Worm (Caenorhabditis elegans) whole organism, young adult: ENCODE data around the gene lias-1.

Experiments
- B0019.2 ChIP-seq: fragments of 200-800 bp; sonication (Bioruptor generic); conservative IDR thresholded peaks from 2 replicates; pipeline ENCODE4 v1.3.6; 2022; ENCODE audit warnings: missing genetic modification reagents, missing genetic modification characterization, missing compliant biosample characterization
- B0336.3 ChIP-seq: fragments of 200-800 bp; sonication (Bioruptor generic); IDR thresholded peaks from 2 replicates; pipeline ENCODE4 v1.3.6; 2022; ENCODE audit warnings: missing genetic modification characterization, missing compliant biosample characterization
- T26A5.8 ChIP-seq: sonication (generic microtip); optimal IDR thresholded peaks from 2 replicates; lab custom pipeline; 2016; ENCODE audit warnings: missing genetic modification characterization, missing compliant biosample characterization
- Y56A3A.18 ChIP-seq: fragments of 200-800 bp; sonication (Bioruptor generic); IDR thresholded peaks from 2 replicates; pipeline ENCODE4 v1.3.6; 2022; ENCODE audit warnings: missing genetic modification reagents, missing genetic modification characterization, missing compliant biosample characterization
- Y79H2A.3 ChIP-seq: fragments of 200-800 bp; sonication (Bioruptor generic); conservative IDR thresholded peaks from 2 replicates; pipeline ENCODE4 v1.3.6; 2022; ENCODE audit warnings: missing genetic modification reagents, missing genetic modification characterization, missing compliant biosample characterization
- aptf-2 ChIP-seq: fragments of 200-800 bp; sonication (Bioruptor generic); conservative IDR thresholded peaks from 2 replicates; pipeline ENCODE4 v1.3.6; 2022; ENCODE audit warnings: missing genetic modification reagents, missing genetic modification characterization, missing compliant biosample characterization
- aptf-3 ChIP-seq: fragments of 200-800 bp; sonication (Bioruptor generic); IDR thresholded peaks from 2 replicates; pipeline ENCODE4 v1.3.6; 2022; ENCODE audit warnings: missing genetic modification characterization, missing compliant biosample characterization
- bed-1 ChIP-seq: fragments of 200-800 bp; sonication (Bioruptor generic); IDR thresholded peaks from 2 replicates; pipeline ENCODE4 v1.3.6; 2022; ENCODE audit warnings: missing genetic modification reagents, missing genetic modification characterization, missing compliant biosample characterization
- bed-2 ChIP-seq: fragments of 200-800 bp; sonication (Bioruptor generic); IDR thresholded peaks from 2 replicates; pipeline ENCODE4 v1.3.6; 2022; ENCODE audit warnings: missing genetic modification reagents, missing genetic modification characterization, missing compliant biosample characterization
- ccch-3 ChIP-seq: fragments of 200-800 bp; sonication (Bioruptor generic); optimal IDR thresholded peaks from 2 replicates; lab custom pipeline; 2018; ENCODE audit warnings: mild to moderate bottlenecking, missing genetic modification characterization, missing compliant biosample characterization
- ceh-100 ChIP-seq: fragments of 200-800 bp; sonication (Bioruptor generic); IDR thresholded peaks from 2 replicates; pipeline ENCODE4 v1.3.6; 2022; ENCODE audit warnings: missing genetic modification reagents, missing genetic modification characterization, missing compliant biosample characterization
- ceh-58 ChIP-seq: fragments of 200-800 bp; sonication (Bioruptor generic); IDR thresholded peaks from 2 replicates; pipeline ENCODE4 v1.3.6; 2022; ENCODE audit warnings: missing genetic modification characterization, missing compliant biosample characterization
- dox-1 ChIP-seq: fragments of 200-800 bp; sonication (Bioruptor generic); IDR thresholded peaks from 2 replicates; pipeline ENCODE4 v1.3.6; 2022; ENCODE audit warnings: missing genetic modification reagents, missing genetic modification characterization, missing compliant biosample characterization
- dpff-1 ChIP-seq: sonication (generic microtip); optimal IDR thresholded peaks from 2 replicates; lab custom pipeline; 2017; ENCODE audit warnings: mild to moderate bottlenecking, missing genetic modification characterization, missing compliant biosample characterization
- efl-1 ChIP-seq: fragments of 150-350 bp; optimal IDR thresholded peaks from 2 replicates; lab custom pipeline; 2014; ENCODE audit warnings: missing biosample characterization, missing genetic modification reagents, missing genetic modification characterization
- ekl-4 ChIP-seq: fragments of 200-800 bp; sonication (Bioruptor generic); IDR thresholded peaks from 2 replicates; pipeline ENCODE4 v1.3.6; 2022; ENCODE audit warnings: missing genetic modification reagents, missing genetic modification characterization, missing compliant biosample characterization
- hsf-1 ChIP-seq: fragments of 200-800 bp; sonication (Bioruptor generic); IDR thresholded peaks from 2 replicates; pipeline ENCODE4 v1.3.6; 2022; ENCODE audit warnings: missing genetic modification reagents, missing genetic modification characterization, missing compliant biosample characterization
- lag-1 ChIP-seq: fragments of 200-800 bp; sonication (Bioruptor generic); IDR thresholded peaks from 2 replicates; pipeline ENCODE4 v1.3.6; 2022; ENCODE audit warnings: missing genetic modification reagents, missing genetic modification characterization, missing compliant biosample characterization
- lin-26 ChIP-seq: fragments of 200-800 bp; sonication (Bioruptor generic); IDR thresholded peaks from 2 replicates; pipeline ENCODE4 v1.3.6; 2022; ENCODE audit warnings: missing genetic modification reagents, missing genetic modification characterization, missing compliant biosample characterization
- madf-8 ChIP-seq: fragments of 200-800 bp; sonication (Bioruptor generic); conservative IDR thresholded peaks from 2 replicates; pipeline ENCODE4 v1.3.6; 2022; ENCODE audit warnings: missing genetic modification reagents, missing genetic modification characterization, missing compliant biosample characterization
- nfyb-1 ChIP-seq: fragments of 200-800 bp; sonication (Bioruptor generic); IDR thresholded peaks from 2 replicates; pipeline ENCODE4 v1.3.6; 2022; ENCODE audit warnings: missing genetic modification reagents, missing genetic modification characterization, missing compliant biosample characterization
- nhr-27 ChIP-seq: fragments of 200-800 bp; sonication (Bioruptor generic); optimal IDR thresholded peaks from 2 replicates; lab custom pipeline; 2018; ENCODE audit warnings: mild to moderate bottlenecking, missing genetic modification characterization, moderate library complexity, missing compliant biosample characterization
- nhr-80 ChIP-seq: sonication (generic microtip); optimal IDR thresholded peaks from 2 replicates; lab custom pipeline; 2016; ENCODE audit warnings: missing genetic modification characterization, missing compliant biosample characterization
- nhr-90 ChIP-seq: sonication (generic microtip); optimal IDR thresholded peaks from 2 replicates; lab custom pipeline; 2016; ENCODE audit warnings: missing genotype, mild to moderate bottlenecking, missing genetic modification characterization, missing compliant biosample characterization
- pha-4 ChIP-seq: fragments of 150-350 bp; sonication (generic microtip); optimal IDR thresholded peaks from 2 replicates; lab custom pipeline; 2014; ENCODE audit warnings: missing biosample characterization, missing genetic modification reagents, missing genetic modification characterization
- sea-2 ChIP-seq: fragments of 200-800 bp; sonication (Bioruptor generic); IDR thresholded peaks from 2 replicates; pipeline ENCODE4 v1.3.6; 2022; ENCODE audit warnings: missing genetic modification characterization, missing compliant biosample characterization
- snpc-3.4 ChIP-seq: sonication (generic microtip); optimal IDR thresholded peaks from 2 replicates; lab custom pipeline; 2017; ENCODE audit warnings: missing genetic modification characterization, mild to moderate bottlenecking, missing compliant biosample characterization, antibody characterized with exemption, moderate library complexity, missing genotype, missing genetic modification reagents
- snpc-4 ChIP-seq, 5 experiments: fragments of 150-350 bp in 1 of 5; sonication (generic microtip) in 4 of 5; optimal IDR thresholded peaks; 2 replicates each; lab custom pipeline; 2014 to 2018; ENCODE audit warnings: missing genetic modification characterization in 5 of 5, missing biosample characterization in 3 of 5, antibody characterized with exemption in 2 of 5, mild to moderate bottlenecking in 2 of 5, missing compliant biosample characterization in 2 of 5, missing genotype in 2 of 5, moderate library complexity in 2 of 5, missing genetic modification reagents in 1 of 5
- unc-130 ChIP-seq: sonication (generic microtip); optimal IDR thresholded peaks from 2 replicates; lab custom pipeline; 2016; ENCODE audit warnings: missing genetic modification reagents, missing genetic modification characterization, missing compliant biosample characterization
- unc-62 ChIP-seq: fragments of 150-350 bp; optimal IDR thresholded peaks from 2 replicates; lab custom pipeline; 2014; ENCODE audit warnings: missing biosample characterization, missing genetic modification reagents, missing genetic modification characterization
- ztf-18 ChIP-seq: sonication (generic microtip); optimal IDR thresholded peaks from 2 replicates; lab custom pipeline; 2016; ENCODE audit warnings: missing genotype, mild to moderate bottlenecking, missing genetic modification characterization, missing compliant biosample characterization
- ztf-25 ChIP-seq: fragments of 200-800 bp; sonication (Bioruptor generic); IDR thresholded peaks from 2 replicates; pipeline ENCODE4 v1.3.6; 2022; ENCODE audit warnings: missing genetic modification reagents, missing genetic modification characterization, missing compliant biosample characterization

Gene lias-1

DNA sequence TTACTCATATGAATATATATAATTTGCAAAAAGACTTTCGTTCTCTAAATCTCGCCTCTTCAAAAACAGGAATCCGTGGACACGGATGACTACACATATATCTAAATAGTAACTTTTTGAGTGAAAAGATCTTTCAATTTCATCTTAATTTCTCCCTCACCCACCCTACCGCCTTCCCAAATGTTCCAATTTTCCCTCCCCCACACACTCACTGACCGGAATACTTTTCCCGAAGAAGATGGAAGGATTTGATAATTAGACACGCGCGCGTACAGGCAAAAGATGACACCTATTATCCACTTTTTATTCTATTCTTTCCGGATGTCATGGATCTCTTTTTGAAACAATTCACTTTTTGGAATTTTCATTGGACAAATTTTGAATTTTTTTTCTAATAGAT lies 24.0 kb downstream of the lias-1 start:
- TF ChIP-seq Y79H2A.3, result no peak
- TF ChIP-seq ekl-4 (GFP tag; lab: Robert Waterston, UW), result no peak
- TF ChIP-seq ceh-100, result no peak
- TF ChIP-seq snpc-3.4 (tag; lab: Kevin White, UChicago), result no peak
- no peak for TF ChIP-seq madf-8 (GFP tag; lab: Robert Waterston, UW)
- no peak for TF ChIP-seq ztf-25 (GFP tag; lab: Robert Waterston, UW)
- no peak for TF ChIP-seq ceh-58 (GFP tag; lab: Robert Waterston, UW)
- no peak for TF ChIP-seq dpff-1 (tag; lab: Kevin White, UChicago)
- TF ChIP-seq dox-1, result no peak
- TF ChIP-seq T26A5.8, result no peak

DNA sequence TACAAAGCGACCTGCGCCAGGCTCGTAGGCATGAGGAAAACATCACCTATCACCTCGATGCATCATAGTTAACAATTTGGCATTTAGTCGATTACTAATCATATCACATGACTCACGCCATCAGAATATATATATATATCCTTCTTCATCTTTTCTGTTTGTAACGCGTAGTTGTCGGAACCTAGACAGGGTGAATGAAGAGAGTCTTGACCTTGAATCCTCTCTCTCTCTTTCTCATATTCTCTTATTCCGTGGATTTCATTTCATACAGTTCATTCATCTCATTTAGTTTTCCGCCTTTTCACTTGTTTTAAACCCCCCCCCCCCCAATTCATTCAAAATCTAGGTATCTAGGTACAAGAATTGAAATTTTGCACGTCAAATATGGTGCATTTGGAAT lies 24.7 kb downstream of the lias-1 start:
- TF ChIP-seq nhr-80 (tag; lab: Kevin White, UChicago) (no peak), hsf-1 (GFP tag; lab: Robert Waterston, UW) (no peak), nhr-27 (tag; lab: Kevin White, UChicago) (no peak), nhr-90 (tag; lab: Kevin White, UChicago) (no peak), lag-1 (GFP tag; lab: Robert Waterston, UW) (no peak), snpc-3.4 (tag; lab: Kevin White, UChicago) (no peak)
- TF ChIP-seq, all 124 proteins: peak for 0

- TF ChIP-seq nfyb-1 (GFP tag; lab: Robert Waterston, UW) (0 out of 2 replicates have a peak, but pooled peaks have one; percentile 35), bed-1 (no peak)
- TF ChIP-seq, all 124 proteins: peak for 1
Measured at ce11 chrIII:3478795-3479398, 26.0 kb downstream of the lias-1 start.

DNA sequence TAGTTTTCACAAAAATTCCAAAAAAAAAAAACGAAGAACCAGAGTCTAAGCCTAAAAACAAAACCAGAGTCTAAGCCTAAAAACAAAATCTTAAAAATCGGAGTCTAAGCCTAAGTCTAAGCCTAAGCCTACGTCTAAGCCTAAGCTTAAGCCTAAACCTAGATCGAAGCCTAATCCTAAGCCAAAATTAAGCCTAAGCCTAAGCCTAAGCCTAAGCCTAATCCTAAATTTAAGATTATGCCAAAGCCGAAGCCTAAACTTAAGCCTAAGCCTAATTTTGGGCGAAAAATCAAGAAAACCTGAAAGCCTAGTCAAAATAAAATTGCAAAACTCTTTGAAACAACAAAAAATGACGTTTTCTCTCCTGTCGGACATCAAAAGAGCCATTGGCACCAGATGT lies 27.5 kb downstream of the lias-1 start:
- TF ChIP-seq aptf-2 (GFP tag; lab: Robert Waterston, UW), result no peak
- no peak for TF ChIP-seq B0336.3 (GFP tag; lab: Robert Waterston, UW)
- no peak for TF ChIP-seq nhr-80 (tag; lab: Kevin White, UChicago)
- no peak for TF ChIP-seq B0019.2 (GFP tag; lab: Robert Waterston, UW)
- TF ChIP-seq ztf-18 (tag; lab: Kevin White, UChicago), result no peak
- no peak for TF ChIP-seq aptf-3 (GFP tag; lab: Robert Waterston, UW)
- no peak for TF ChIP-seq dpff-1 (tag; lab: Kevin White, UChicago)

ce11 chrIII:3476245-3476644 lies 28.7 kb downstream of the lias-1 start:
- TF ChIP-seq ceh-100 (peak; percentile 86), ccch-3 (GFP tag; lab: Kevin White, UChicago) (peak; percentile 5), unc-62 (GFP tag; lab: Kevin White, UChicago) (no peak), unc-130 (GFP tag; lab: Kevin White, UChicago) (peak; percentile 7), lin-26 (GFP tag; lab: Robert Waterston, UW) (no peak), bed-2 (GFP tag; lab: Robert Waterston, UW) (0 out of 2 replicates have a peak, but pooled peaks have one; percentile 8)
- TF ChIP-seq, all 124 proteins: peak for 4

DNA sequence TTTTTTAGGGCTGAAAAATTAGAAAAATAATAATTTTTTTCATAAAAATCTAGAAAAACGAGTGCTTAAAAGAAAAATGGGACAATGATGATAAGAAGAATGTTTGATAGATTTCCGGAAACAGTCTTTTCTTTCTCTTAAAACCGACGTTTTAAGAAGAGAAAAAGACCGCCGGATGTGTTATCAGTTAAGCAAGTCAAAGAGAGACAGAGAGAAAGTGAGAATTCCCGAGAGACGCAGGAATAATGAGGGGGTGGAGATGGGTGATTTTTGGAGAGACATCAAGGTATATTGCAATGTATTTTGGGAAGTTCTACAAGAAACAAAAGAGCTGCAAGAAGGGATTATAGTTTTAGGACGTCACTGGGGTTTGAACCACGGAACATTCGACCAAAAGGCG lies 29.4 kb downstream of the lias-1 start, which contains the start of gene C34C12.9:
Gene C34C12.9 (minus strand): TSS at position 16 of the 400 bp plus-strand sequence.
- TF ChIP-seq Y56A3A.18 (GFP tag; lab: Robert Waterston, UW) (0 out of 2 replicates have a peak, but pooled peaks have one; percentile 36), nhr-80 (tag; lab: Kevin White, UChicago) (peak; percentile 54), sea-2 (GFP tag; lab: Robert Waterston, UW) (no peak), snpc-4 (GFP tag; optimal IDR thresholded peaks at IDR 0.05; lab: Kevin White, UChicago) (no peak), snpc-4 (tag; optimal IDR thresholded peaks at IDR 0.05; lab: Kevin White, UChicago) (no peak), efl-1 (GFP tag; lab: Kevin White, UChicago) (no peak), pha-4 (tag; lab: Kevin White, UChicago) (no peak), dox-1 (peak; percentile 20; the same call in 1 of the 2 replicates), nhr-27 (tag; lab: Kevin White, UChicago) (no peak)
